Worm (Caenorhabditis elegans): ENCODE results near the gene pfk-1.2.

DNA sequence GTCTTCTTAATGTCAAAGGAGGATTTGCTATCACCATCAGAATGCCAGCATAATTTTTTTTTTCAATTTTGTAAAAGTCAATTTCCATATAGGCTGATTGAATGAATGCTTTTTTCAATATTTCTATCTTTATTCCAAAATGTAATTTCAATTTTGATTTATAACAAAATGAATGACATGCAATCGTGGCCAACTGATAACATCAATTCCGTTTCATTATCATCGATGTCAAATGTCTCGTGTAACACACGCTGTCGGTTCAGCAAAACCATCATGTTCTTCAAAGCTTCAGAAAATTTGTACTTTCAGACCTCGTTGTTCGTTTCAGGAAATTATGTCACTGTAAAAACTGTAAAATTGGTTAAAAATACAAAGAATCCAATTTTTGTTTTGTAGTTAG is 24.7 kb upstream of the pfk-1.2 start:
- TF ChIP-seq aly-2 (tag; optimal IDR thresholded peaks at IDR 0.05): no peak
- no peak for TF ChIP-seq nhr-25 (tag; optimal IDR thresholded peaks at IDR 0.05)
- TF ChIP-seq zag-1 (tag; optimal IDR thresholded peaks at IDR 0.05): no peak
